Worm (Caenorhabditis elegans) whole organism, young adult: Measurements from ENCODE around the gene dao-6.

ENCODE experiments used
- F10E7.11 ChIP-seq: sonication (generic microtip); optimal IDR thresholded peaks from 2 replicates; lab custom pipeline; 2017; ENCODE audit warnings: mild to moderate bottlenecking, missing genetic modification characterization, moderate library complexity, missing compliant biosample characterization
- T26A5.8 ChIP-seq: sonication (generic microtip); optimal IDR thresholded peaks from 2 replicates; lab custom pipeline; 2016; ENCODE audit warnings: missing genetic modification characterization, missing compliant biosample characterization
- Y67H2A.10 ChIP-seq: fragments of 200-800 bp; sonication (Bioruptor generic); conservative IDR thresholded peaks from 2 replicates; pipeline ENCODE4 v1.3.6; 2022; ENCODE audit warnings: missing genetic modification reagents, missing genetic modification characterization, missing compliant biosample characterization
- ama-1 ChIP-seq, 3 experiments: fragments of 150-350 bp in 1 of 3; sonication (generic microtip) in 2 of 3; optimal IDR thresholded peaks; 2 replicates each; lab custom pipeline; 2014 to 2018; ENCODE audit warnings: missing biosample characterization in 2 of 3, missing genetic modification characterization in 2 of 3, missing genetic modification reagents in 2 of 3
- bed-2 ChIP-seq: fragments of 200-800 bp; sonication (Bioruptor generic); IDR thresholded peaks from 2 replicates; pipeline ENCODE4 v1.3.6; 2022; ENCODE audit warnings: missing genetic modification reagents, missing genetic modification characterization, missing compliant biosample characterization
- cebp-1 ChIP-seq, 2 experiments: fragments of 200-800 bp in 1 of 2; sonication (Bioruptor generic) in 1 of 2; sonication (generic microtip) in 1 of 2; IDR thresholded peaks in 1 of 2; optimal IDR thresholded peaks in 1 of 2; 2 replicates each; pipeline versions ENCODE4 v1.3.6 to Lab custom; 2017 to 2022; ENCODE audit warnings: missing compliant biosample characterization in 2 of 2, missing genetic modification characterization in 2 of 2, mild to moderate bottlenecking in 1 of 2, missing genetic modification reagents in 1 of 2, moderate library complexity in 1 of 2
- dpl-1 ChIP-seq: fragments of 150-350 bp; optimal IDR thresholded peaks from 2 replicates; lab custom pipeline; 2014; ENCODE audit warnings: missing biosample characterization, missing genetic modification reagents, missing genetic modification characterization
- nhr-179 ChIP-seq: sonication (generic microtip); optimal IDR thresholded peaks from 2 replicates; lab custom pipeline; 2016; ENCODE audit warnings: mild to moderate bottlenecking, missing genetic modification characterization, missing compliant biosample characterization
- snpc-4 ChIP-seq, 5 experiments: fragments of 150-350 bp in 1 of 5; sonication (generic microtip) in 4 of 5; optimal IDR thresholded peaks; 2 replicates each; lab custom pipeline; 2014 to 2018; ENCODE audit warnings: missing genetic modification characterization in 5 of 5, missing biosample characterization in 3 of 5, antibody characterized with exemption in 2 of 5, mild to moderate bottlenecking in 2 of 5, missing compliant biosample characterization in 2 of 5, missing genotype in 2 of 5, moderate library complexity in 2 of 5, missing genetic modification reagents in 1 of 5
- unc-62 ChIP-seq: fragments of 150-350 bp; optimal IDR thresholded peaks from 2 replicates; lab custom pipeline; 2014; ENCODE audit warnings: missing biosample characterization, missing genetic modification reagents, missing genetic modification characterization
- zim-3 ChIP-seq: sonication (generic microtip); optimal IDR thresholded peaks from 2 replicates; lab custom pipeline; 2017; ENCODE audit warnings: mild to moderate bottlenecking, missing genetic modification characterization, moderate library complexity, missing compliant biosample characterization

DNA sequence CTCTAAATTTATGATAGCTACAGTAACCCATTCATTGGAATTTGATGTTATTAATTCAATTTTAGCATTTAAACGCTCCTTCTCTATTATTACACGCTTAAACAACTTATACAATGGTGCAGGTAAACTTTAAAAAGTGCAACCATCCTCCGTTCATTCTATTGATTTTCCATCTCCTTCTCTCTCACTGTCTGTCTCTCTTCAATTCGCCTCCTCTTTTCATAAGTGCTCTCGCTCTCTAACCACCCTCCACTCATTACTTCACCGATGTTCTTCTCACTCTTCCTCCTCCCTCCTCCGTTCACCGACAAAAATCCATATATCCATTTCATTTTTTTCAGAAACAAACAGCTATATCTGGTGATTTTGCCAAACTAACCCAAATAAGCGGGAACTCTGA lies 30.2 kb upstream of the dao-6 start, which contains the start of gene cbp-1:
- TF ChIP-seq unc-62 (no peak), zim-3 (tag; lab: Kevin White, UChicago) (no peak), cebp-1 (GFP tag; IDR thresholded peaks at IDR 0.05; lab: Robert Waterston, UW) (no peak), cebp-1 (tag; optimal IDR thresholded peaks at IDR 0.05; lab: Kevin White, UChicago) (no peak), nhr-179 (tag; lab: Kevin White, UChicago) (no peak), bed-2 (GFP tag; lab: Robert Waterston, UW) (no peak), ama-1 (optimal IDR thresholded peaks at IDR 0.05; lab: Kevin White, UChicago) (no peak), ama-1 (GFP tag; optimal IDR thresholded peaks at IDR 0.05; lab: Kevin White, UChicago) (no peak), dpl-1 (GFP tag; lab: Kevin White, UChicago) (no peak), Y67H2A.10 (GFP tag; lab: Robert Waterston, UW) (no peak), F10E7.11 (tag; lab: Kevin White, UChicago) (no peak), snpc-4 (GFP tag; optimal IDR thresholded peaks at IDR 0.05; lab: Kevin White, UChicago) (no peak), snpc-4 (tag; optimal IDR thresholded peaks at IDR 0.05; lab: Kevin White, UChicago) (no peak), T26A5.8 (tag; lab: Kevin White, UChicago) (no peak)
